Worm (Caenorhabditis elegans): Measurements from ENCODE around the gene R07B7.6.

DNA sequence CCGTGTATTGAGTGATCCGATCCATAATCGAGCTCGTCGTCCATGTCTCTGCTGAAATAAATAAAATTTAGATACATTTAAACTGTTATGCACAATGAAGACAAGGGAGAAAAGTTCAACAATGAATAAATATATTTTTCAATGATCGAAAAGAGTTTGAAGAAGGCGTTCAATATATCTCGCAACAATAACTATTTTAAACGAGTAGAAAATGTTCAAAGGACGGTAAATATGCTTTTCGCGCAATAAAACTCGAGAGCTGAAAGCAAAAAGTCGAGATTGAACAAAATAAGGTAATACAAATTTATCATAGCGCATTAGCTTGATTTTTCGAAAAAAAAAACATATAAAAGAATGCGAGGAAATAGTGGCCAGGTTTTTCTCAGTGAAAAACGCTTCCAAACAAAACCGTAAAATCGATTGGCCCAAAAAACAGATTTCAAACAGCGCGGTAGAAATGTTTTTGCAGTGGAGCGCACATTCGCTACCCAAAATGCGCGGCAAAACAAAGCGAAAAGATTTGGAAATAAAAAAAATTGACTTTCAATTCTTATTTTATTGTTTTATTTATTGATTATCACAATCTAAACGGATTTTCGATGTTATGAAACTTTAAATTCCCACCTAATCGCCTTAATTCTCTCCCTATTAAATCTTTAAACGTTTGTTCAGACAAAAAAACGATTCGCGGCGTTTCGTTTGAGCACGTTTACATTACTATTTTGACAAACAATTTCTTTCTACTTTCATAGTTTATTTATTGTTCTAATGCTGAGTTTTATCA is 33.8 kb downstream of the R07B7.6 start, which contains the start of the genes kup-1 and F10C2.4:
- no peak for TF ChIP-seq him-1 (tag; optimal IDR thresholded peaks at IDR 0.05)
- TF ChIP-seq dao-5 (tag; optimal IDR thresholded peaks at IDR 0.05): no peak
